Fruit fly (Drosophila melanogaster): ENCODE measurements around the gene Lsp1beta.
A peak's percentile ranks its signal among the peaks of the same experiment; 100 is the strongest.

The Lsp1beta gene

dm6 chr2L:850727-851257 lies 47.5 kb upstream of the Lsp1beta start, which contains the start of gene drongo (continued):
- TF ChIP-seq gcm2 (GFP tag; optimal IDR thresholded peaks at IDR 0.05): no peak
- TF ChIP-seq psq (GFP tag; optimal IDR thresholded peaks at IDR 0.05): peak; percentile 34
- no peak for TF ChIP-seq CG1792 (GFP tag; optimal IDR thresholded peaks at IDR 0.05)
- peak in 1 of 2 experiments; percentile 46 for TF ChIP-seq Hr78 (GFP tag; optimal IDR thresholded peaks at IDR 0.05)
- peak; percentile 41 for TF ChIP-seq CG3281 (GFP tag; optimal IDR thresholded peaks at IDR 0.05)
- no peak for TF ChIP-seq HLH54F (GFP tag; optimal IDR thresholded peaks at IDR 0.05)
- no peak for TF ChIP-seq Ada2b (GFP tag; IDR thresholded peaks at IDR 0.05)
- peak; percentile 38 for TF ChIP-seq CG8290 (GFP tag; optimal IDR thresholded peaks at IDR 0.05)
- TF ChIP-seq CG8290 (tag; optimal IDR thresholded peaks at IDR 0.05): peak; percentile 47 to 85
- TF ChIP-seq CG14667 (GFP tag; IDR thresholded peaks at IDR 0.05): no peak
- TF ChIP-seq CG14441 (GFP tag; IDR thresholded peaks at IDR 0.05): peak; percentile 32; the same call in 1 of the 2 replicates
- no peak for TF ChIP-seq Doc2 (GFP tag; IDR thresholded peaks at IDR 0.05)
- peak; percentile 67 for TF ChIP-seq salm (tag; optimal IDR thresholded peaks at IDR 0.05)
- TF ChIP-seq CG11398 (GFP tag; optimal IDR thresholded peaks at IDR 0.05): peak; percentile 12
- TF ChIP-seq CG34224 (GFP tag; IDR thresholded peaks at IDR 0.05; ENCODE audit: partially characterized antibody): peak; percentile 31; the same call in 2 of the 3 replicates
- peak in 1 of 2 experiments; percentile 14 for TF ChIP-seq Hr51 (GFP tag; optimal IDR thresholded peaks at IDR 0.05)
- no peak for TF ChIP-seq Taf1 (GFP tag; IDR thresholded peaks at IDR 0.05)
- TF ChIP-seq Vsx1 (GFP tag; optimal IDR thresholded peaks at IDR 0.05): peak; percentile 9
- peak; percentile 60 for TF ChIP-seq CG12155 (GFP tag; optimal IDR thresholded peaks at IDR 0.05)
- TF ChIP-seq CG15269 (tag; optimal IDR thresholded peaks at IDR 0.05): peak; percentile 24
- peak; percentile 37 for TF ChIP-seq YL-1 (GFP tag; optimal IDR thresholded peaks at IDR 0.05)
- TF ChIP-seq CG16813 (GFP tag; IDR thresholded peaks at IDR 0.05; ENCODE audit: partially characterized antibody): peak; percentile 50; the same call in 1 of the 3 replicates
- TF ChIP-seq Adf1 (GFP tag; IDR thresholded peaks at IDR 0.05): peak; percentile 52; the same call in 1 of the 2 replicates
- peak; percentile 60 for TF ChIP-seq Nf-YC (tag; optimal IDR thresholded peaks at IDR 0.05)
- peak; percentile 44 for TF ChIP-seq CG30020 (tag; optimal IDR thresholded peaks at IDR 0.05)
- peak; percentile 16 for TF ChIP-seq CG30403 (GFP tag; optimal IDR thresholded peaks at IDR 0.05)
- peak; percentile 95 for TF ChIP-seq Dp (GFP tag; optimal IDR thresholded peaks at IDR 0.05)
- peak in 1 of 2 experiments; percentile 29 for TF ChIP-seq Pdp1 (GFP tag; optimal IDR thresholded peaks at IDR 0.05)
- TF ChIP-seq Hmr (GFP tag; optimal IDR thresholded peaks at IDR 0.05): peak; percentile 81
- TF ChIP-seq da (GFP tag; optimal IDR thresholded peaks at IDR 0.05): peak; percentile 13
- peak; percentile 97 for TF ChIP-seq CG9797 (GFP tag; optimal IDR thresholded peaks at IDR 0.05)
- TF ChIP-seq HmgD (GFP tag; optimal IDR thresholded peaks at IDR 0.05): peak; percentile 67
- 0 out of 2 replicates have a peak, but pooled peaks have one; percentile 6 for TF ChIP-seq CG1024 (GFP tag; IDR thresholded peaks at IDR 0.05)
- TF ChIP-seq corto (GFP tag; optimal IDR thresholded peaks at IDR 0.05): no peak
- peak; percentile 50; the same call in 1 of the 3 replicates for TF ChIP-seq so (GFP tag; IDR thresholded peaks at IDR 0.05)
- no peak for TF ChIP-seq CG7745 (tag; optimal IDR thresholded peaks at IDR 0.05)
- TF ChIP-seq Dad (GFP tag; optimal IDR thresholded peaks at IDR 0.05): peak; percentile 38
- TF ChIP-seq CG15011 (GFP tag; optimal IDR thresholded peaks at IDR 0.05): no peak
- peak; percentile 47; the same call in 1 of the 2 replicates for TF ChIP-seq CG16779 (GFP tag; IDR thresholded peaks at IDR 0.05)
- TF ChIP-seq CG18262 (tag; optimal IDR thresholded peaks at IDR 0.05): peak; percentile 9
- peak; percentile 14 for TF ChIP-seq kay (GFP tag; optimal IDR thresholded peaks at IDR 0.05)
- no peak for TF ChIP-seq CG12744 (GFP tag; optimal IDR thresholded peaks at IDR 0.05)
- no peak for TF ChIP-seq CG11723 (GFP tag; optimal IDR thresholded peaks at IDR 0.05)
- TF ChIP-seq aop (GFP tag; IDR thresholded peaks at IDR 0.05): no peak
- peak; percentile 37 for TF ChIP-seq CG8924 (tag; optimal IDR thresholded peaks at IDR 0.05)
- peak; percentile 64 for TF ChIP-seq mirr (GFP tag; optimal IDR thresholded peaks at IDR 0.05)
- TF ChIP-seq CG30431 (GFP tag; optimal IDR thresholded peaks at IDR 0.05): no peak
- TF ChIP-seq CG4707 (GFP tag; optimal IDR thresholded peaks at IDR 0.05): peak; percentile 38
- TF ChIP-seq CG8765 (GFP tag; IDR thresholded peaks at IDR 0.05): no peak
- TF ChIP-seq Hsf (GFP tag; optimal IDR thresholded peaks at IDR 0.05): peak; percentile 27

Measured in whole organism, embryonic.